Fruit fly (Drosophila melanogaster): ENCODE results near the gene CG43439.

- TF ChIP-seq CG8159 (tag; optimal IDR thresholded peaks at IDR 0.05), result no peak
- TF ChIP-seq D1 (tag; optimal IDR thresholded peaks at IDR 0.05), result no peak
- no peak for TF ChIP-seq CG14655 (GFP tag; optimal IDR thresholded peaks at IDR 0.05)
- no peak for TF ChIP-seq gl (tag; optimal IDR thresholded peaks at IDR 0.05)
- no peak for TF ChIP-seq EcR (GFP tag; optimal IDR thresholded peaks at IDR 0.05)
Observed at dm6 chr3L:6984486-6984885, at the start of gene CG43439, which contains the start of gene CG32388.
